Worm (Caenorhabditis elegans) whole organism, L4/young adult: ENCODE data around the gene dnj-9.

Source experiments
- W03F9.2 ChIP-seq: fragments of 150-350 bp; optimal IDR thresholded peaks from 2 replicates; lab custom pipeline; 2014; ENCODE audit warnings: missing biosample characterization, missing genetic modification characterization
- dao-5 ChIP-seq: sonication (generic microtip); optimal IDR thresholded peaks from 2 replicates; lab custom pipeline; 2016; ENCODE audit warnings: missing genotype, missing genetic modification characterization, moderate library complexity, missing compliant biosample characterization
- him-1 ChIP-seq: sonication (generic microtip); optimal IDR thresholded peaks from 2 replicates; lab custom pipeline; 2016; ENCODE audit warnings: missing genotype, missing genetic modification reagents, missing genetic modification characterization, missing compliant biosample characterization

ce11 chrII:4857086-4857485 lies 5.2 kb downstream of the dnj-9 start:
- TF ChIP-seq dao-5 (tag; lab: Kevin White, UChicago) (no peak), him-1 (no peak), W03F9.2 (tag; lab: Kevin White, UChicago) (no peak)
